Worm (Caenorhabditis elegans): ENCODE data around the gene gldi-4.

DNA sequence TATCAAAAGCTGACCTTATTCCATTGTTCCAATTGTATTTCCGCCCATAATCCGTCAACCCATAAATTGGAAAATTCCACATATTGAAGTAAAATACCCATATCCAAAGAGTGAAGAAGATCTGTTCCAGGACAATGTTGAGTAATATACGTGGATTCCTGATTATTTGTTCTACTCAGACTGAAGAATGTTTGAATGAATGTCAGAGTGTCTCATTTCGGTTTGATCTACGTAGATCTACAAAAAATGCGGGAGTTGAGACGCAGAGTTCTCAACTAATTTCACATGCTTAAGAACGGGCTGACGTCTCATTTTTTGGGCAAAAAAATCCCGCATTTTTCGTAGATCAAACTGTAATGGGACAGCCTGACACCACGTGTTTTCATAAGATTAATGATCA lies 45.0 kb upstream of the gldi-4 start, which contains the start of gene nhr-249:
- TF ChIP-seq nhr-77 (tag; optimal IDR thresholded peaks at IDR 0.05): no peak
- no peak for TF ChIP-seq ztf-11 (tag; optimal IDR thresholded peaks at IDR 0.05)
